Fruit fly (Drosophila melanogaster) whole organism, embryonic: Measurements from ENCODE around the gene CG14079.

ENCODE experiments used
- ATbp ChIP-seq: fragments of 200-800 bp; sonication (Bioruptor generic); optimal IDR thresholded peaks from 2 replicates; lab custom pipeline; 2017; ENCODE audit warnings: missing biosample characterization, mild to moderate bottlenecking, missing genetic modification characterization, missing genetic modification reagents
- Atf6 ChIP-seq: fragments of 200-800 bp; sonication (Bioruptor generic); IDR thresholded peaks from 2 replicates; pipeline ENCODE4 v1.3.6; 2022; ENCODE audit warnings: missing biosample characterization, missing genetic modification characterization
- CG10147 ChIP-seq: fragments of 200-800 bp; sonication (Bioruptor generic); optimal IDR thresholded peaks from 2 replicates; lab custom pipeline; 2019; ENCODE audit warnings: missing biosample characterization, mild to moderate bottlenecking, missing genetic modification characterization, moderate library complexity
- CG10267 ChIP-seq: fragments of 200-800 bp; sonication (Bioruptor generic); optimal IDR thresholded peaks from 2 replicates; lab custom pipeline; 2018; ENCODE audit warnings: missing biosample characterization, mild to moderate bottlenecking, missing genetic modification characterization, moderate library complexity
- CG10274 ChIP-seq: fragments of 200-800 bp; sonication (Bioruptor generic); optimal IDR thresholded peaks from 3 replicates; lab custom pipeline; 2017; ENCODE audit warnings: missing biosample characterization, mild to moderate bottlenecking, missing genetic modification characterization
- CG11695 ChIP-seq: fragments of 200-800 bp; sonication (Bioruptor generic); IDR thresholded peaks from 3 replicates; pipeline ENCODE4 v1.3.6; 2022; ENCODE audit warnings: missing biosample characterization, missing genetic modification characterization
- CG11696 ChIP-seq: fragments of 200-800 bp; sonication (Bioruptor generic); IDR thresholded peaks from 2 replicates; pipeline ENCODE4 v1.3.6; 2022; ENCODE audit warnings: missing biosample characterization, missing genetic modification characterization
- CG12104 ChIP-seq: fragments of 200-800 bp; sonication (Bioruptor generic); optimal IDR thresholded peaks from 3 replicates; lab custom pipeline; 2016; ENCODE audit warnings: missing biosample characterization, missing genetic modification characterization
- CG13296 ChIP-seq: fragments of 200-800 bp; sonication (Bioruptor generic); optimal IDR thresholded peaks from 3 replicates; lab custom pipeline; 2018; ENCODE audit warnings: missing biosample characterization, mild to moderate bottlenecking, missing genetic modification characterization
- CG13424 ChIP-seq: fragments of 200-800 bp; sonication (Bioruptor generic); optimal IDR thresholded peaks from 2 replicates; lab custom pipeline; 2019; ENCODE audit warnings: missing biosample characterization, mild to moderate bottlenecking, missing genetic modification characterization, moderate library complexity
- CG15479 ChIP-seq: fragments of 200-800 bp; sonication (Bioruptor generic); optimal IDR thresholded peaks from 3 replicates; lab custom pipeline; 2019; ENCODE audit warnings: missing biosample characterization, mild to moderate bottlenecking, missing genetic modification characterization, moderate library complexity
- CG1647 ChIP-seq: fragments of 200-800 bp; sonication (Bioruptor generic); optimal IDR thresholded peaks from 3 replicates; lab custom pipeline; 2016; ENCODE audit warnings: missing biosample characterization, missing genetic modification characterization
- CG17186 ChIP-seq: fragments of 200-800 bp; sonication (Bioruptor generic); optimal IDR thresholded peaks from 3 replicates; lab custom pipeline; 2017; ENCODE audit warnings: missing biosample characterization, missing genetic modification reagents, missing genetic modification characterization
- CG17328 ChIP-seq: fragments of 200-800 bp; sonication (Bioruptor generic); IDR thresholded peaks from 2 replicates; pipeline ENCODE4 v1.3.6; 2022; ENCODE audit warnings: missing biosample characterization, missing genetic modification characterization
- CG17612 ChIP-seq: fragments of 200-800 bp; sonication (Bioruptor generic); IDR thresholded peaks from 2 replicates; pipeline ENCODE4 v1.3.6; 2022; ENCODE audit warnings: missing biosample characterization, missing genetic modification characterization
- CG18476 ChIP-seq: fragments of 200-800 bp; sonication (Bioruptor generic); optimal IDR thresholded peaks from 2 replicates; lab custom pipeline; 2016; ENCODE audit warnings: missing biosample characterization, mild to moderate bottlenecking, missing genetic modification characterization
- CG4424 ChIP-seq: fragments of 200-800 bp; sonication (Bioruptor generic); optimal IDR thresholded peaks from 3 replicates; lab custom pipeline; 2016; ENCODE audit warnings: missing biosample characterization, missing genetic modification characterization
- CG6791 ChIP-seq: fragments of 200-800 bp; sonication (Bioruptor generic); IDR thresholded peaks from 3 replicates; pipeline ENCODE4 v1.3.6; 2022; ENCODE audit warnings: missing biosample characterization, missing genetic modification characterization; ENCODE audit not compliant: partially characterized antibody
- CG6813 ChIP-seq: fragments of 200-800 bp; sonication (Bioruptor generic); optimal IDR thresholded peaks from 2 replicates; lab custom pipeline; 2017; ENCODE audit warnings: missing biosample characterization, missing genetic modification characterization, mild to moderate bottlenecking, moderate library complexity, missing genetic modification reagents
- Dll ChIP-seq: fragments of 200-800 bp; sonication (Bioruptor generic); IDR thresholded peaks from 4 replicates; pipeline ENCODE4 v1.3.6; 2022; ENCODE audit warnings: missing biosample characterization, missing genetic modification characterization; ENCODE audit not compliant: partially characterized antibody
- Dp ChIP-seq: fragments of 200-800 bp; sonication (Bioruptor generic); optimal IDR thresholded peaks from 2 replicates; lab custom pipeline; 2018; ENCODE audit warnings: missing biosample characterization, mild to moderate bottlenecking, missing genetic modification characterization, moderate library complexity
- E2f2 ChIP-seq: fragments of 200-800 bp; sonication (Bioruptor generic); IDR thresholded peaks from 2 replicates; pipeline ENCODE4 v1.3.6; 2022; ENCODE audit warnings: missing biosample characterization, missing genetic modification characterization
- Gsc ChIP-seq: fragments of 200-800 bp; sonication (Bioruptor generic); IDR thresholded peaks from 2 replicates; pipeline ENCODE4 v1.3.6; 2022; ENCODE audit warnings: missing biosample characterization, missing genetic modification characterization
- Hr39 ChIP-seq: fragments of >200 bp; optimal IDR thresholded peaks from 2 replicates; lab custom pipeline; 2017
- MTF-1 ChIP-seq: fragments of 200-800 bp; sonication (Bioruptor generic); optimal IDR thresholded peaks from 2 replicates; lab custom pipeline; 2018; ENCODE audit warnings: missing biosample characterization, mild to moderate bottlenecking, missing genetic modification characterization, borderline replicate concordance
- Max ChIP-seq: fragments of 200-800 bp; sonication (Bioruptor generic); optimal IDR thresholded peaks from 2 replicates; lab custom pipeline; 2016; ENCODE audit warnings: missing biosample characterization, mild to moderate bottlenecking, missing genetic modification characterization
- Oaz ChIP-seq: fragments of 200-800 bp; sonication (Bioruptor generic); IDR thresholded peaks from 2 replicates; pipeline ENCODE4 v1.3.6; 2022; ENCODE audit warnings: missing biosample characterization, missing genetic modification characterization
- Oli ChIP-seq: fragments of 200-800 bp; sonication (Bioruptor generic); optimal IDR thresholded peaks from 2 replicates; lab custom pipeline; 2018; ENCODE audit warnings: missing biosample characterization, mild to moderate bottlenecking, missing genetic modification characterization, moderate library complexity
- Pdp1 ChIP-seq, 2 experiments: fragments of 200-800 bp; sonication (Bioruptor generic); optimal IDR thresholded peaks; 3 replicates each; lab custom pipeline; 2016; ENCODE audit warnings: missing biosample characterization in 2 of 2, missing genetic modification characterization in 2 of 2, mild to moderate bottlenecking in 1 of 2, moderate library complexity in 1 of 2
- Six4 ChIP-seq: fragments of 200-800 bp; sonication (Bioruptor generic); optimal IDR thresholded peaks from 2 replicates; lab custom pipeline; 2016; ENCODE audit warnings: missing biosample characterization, missing genetic modification characterization
- ac ChIP-seq: fragments of 200-800 bp; sonication (Bioruptor generic); optimal IDR thresholded peaks from 3 replicates; lab custom pipeline; 2017; ENCODE audit warnings: missing biosample characterization, mild to moderate bottlenecking, missing genetic modification characterization
- cas ChIP-seq: fragments of 200-800 bp; sonication (Bioruptor generic); IDR thresholded peaks from 2 replicates; pipeline ENCODE4 v1.3.6; 2022; ENCODE audit warnings: missing biosample characterization, missing genetic modification characterization
- croc ChIP-seq: fragments of 200-800 bp; sonication (Bioruptor generic); conservative IDR thresholded peaks from 3 replicates; pipeline ENCODE4 v1.3.6; 2022; ENCODE audit warnings: missing biosample characterization, missing genetic modification characterization
- crp ChIP-seq, 2 experiments: fragments of 200-800 bp; sonication (Bioruptor generic); optimal IDR thresholded peaks; 2 replicates in 1 of 2; 3 replicates in 1 of 2; lab custom pipeline; 2017; ENCODE audit warnings: missing biosample characterization in 2 of 2, missing genetic modification characterization in 2 of 2, mild to moderate bottlenecking in 1 of 2, moderate library complexity in 1 of 2
- dan ChIP-seq: fragments of 200-800 bp; sonication (Bioruptor generic); IDR thresholded peaks from 2 replicates; pipeline ENCODE4 v1.3.6; 2022; ENCODE audit warnings: missing biosample characterization, missing genetic modification characterization
- dimm ChIP-seq: fragments of 200-800 bp; sonication (Bioruptor generic); IDR thresholded peaks from 2 replicates; pipeline ENCODE4 v1.3.6; 2022; ENCODE audit warnings: missing biosample characterization, missing genetic modification characterization
- fd3F ChIP-seq: fragments of 200-800 bp; sonication (Bioruptor generic); optimal IDR thresholded peaks from 2 replicates; lab custom pipeline; 2018; ENCODE audit warnings: missing biosample characterization, mild to moderate bottlenecking, missing genetic modification characterization, moderate library complexity
- gcm ChIP-seq: fragments of 200-800 bp; sonication (Bioruptor generic); optimal IDR thresholded peaks from 2 replicates; lab custom pipeline; 2019; ENCODE audit warnings: missing biosample characterization, mild to moderate bottlenecking, missing genetic modification characterization, moderate library complexity
- hb ChIP-seq: fragments of 200-800 bp; sonication (Bioruptor generic); IDR thresholded peaks from 3 replicates; pipeline ENCODE4 v1.3.6; 2022; ENCODE audit warnings: missing biosample characterization, missing genetic modification characterization; ENCODE audit not compliant: partially characterized antibody
- ind ChIP-seq: fragments of 200-800 bp; sonication (Bioruptor generic); optimal IDR thresholded peaks from 3 replicates; lab custom pipeline; 2016; ENCODE audit warnings: missing biosample characterization, missing genetic modification characterization
- maf-S ChIP-seq: fragments of 200-800 bp; sonication (Bioruptor generic); optimal IDR thresholded peaks from 2 replicates; lab custom pipeline; 2016; ENCODE audit warnings: missing biosample characterization, missing genetic modification characterization
- mld ChIP-seq: fragments of 200-800 bp; sonication (Bioruptor generic); IDR thresholded peaks from 3 replicates; pipeline ENCODE4 v1.3.6; 2022; ENCODE audit warnings: missing biosample characterization, missing genetic modification characterization; ENCODE audit not compliant: partially characterized antibody
- sd ChIP-seq: fragments of 200-800 bp; sonication (Bioruptor generic); optimal IDR thresholded peaks from 3 replicates; lab custom pipeline; 2018; ENCODE audit warnings: missing biosample characterization, mild to moderate bottlenecking, missing genetic modification characterization, moderate library complexity
- sna ChIP-seq: fragments of 200-800 bp; sonication (Bioruptor generic); IDR thresholded peaks from 2 replicates; pipeline ENCODE4 v1.3.6; 2022; ENCODE audit warnings: missing biosample characterization, missing genetic modification characterization; ENCODE audit not compliant: partially characterized antibody
- tgo ChIP-seq: fragments of 200-800 bp; sonication (Bioruptor generic); IDR thresholded peaks from 3 replicates; pipeline ENCODE4 v1.3.6; 2022; ENCODE audit warnings: missing biosample characterization, missing genetic modification characterization
- zen2 ChIP-seq: fragments of 200-800 bp; sonication (Bioruptor generic); IDR thresholded peaks from 3 replicates; pipeline ENCODE4 v1.3.6; 2022; ENCODE audit warnings: missing biosample characterization, missing genetic modification characterization; ENCODE audit not compliant: partially characterized antibody
- zfh1 ChIP-seq: fragments of 200-800 bp; sonication (Bioruptor generic); IDR thresholded peaks from 3 replicates; pipeline ENCODE4 v1.3.6; 2022; ENCODE audit warnings: missing biosample characterization, missing genetic modification characterization

CG14079 gene

DNA sequence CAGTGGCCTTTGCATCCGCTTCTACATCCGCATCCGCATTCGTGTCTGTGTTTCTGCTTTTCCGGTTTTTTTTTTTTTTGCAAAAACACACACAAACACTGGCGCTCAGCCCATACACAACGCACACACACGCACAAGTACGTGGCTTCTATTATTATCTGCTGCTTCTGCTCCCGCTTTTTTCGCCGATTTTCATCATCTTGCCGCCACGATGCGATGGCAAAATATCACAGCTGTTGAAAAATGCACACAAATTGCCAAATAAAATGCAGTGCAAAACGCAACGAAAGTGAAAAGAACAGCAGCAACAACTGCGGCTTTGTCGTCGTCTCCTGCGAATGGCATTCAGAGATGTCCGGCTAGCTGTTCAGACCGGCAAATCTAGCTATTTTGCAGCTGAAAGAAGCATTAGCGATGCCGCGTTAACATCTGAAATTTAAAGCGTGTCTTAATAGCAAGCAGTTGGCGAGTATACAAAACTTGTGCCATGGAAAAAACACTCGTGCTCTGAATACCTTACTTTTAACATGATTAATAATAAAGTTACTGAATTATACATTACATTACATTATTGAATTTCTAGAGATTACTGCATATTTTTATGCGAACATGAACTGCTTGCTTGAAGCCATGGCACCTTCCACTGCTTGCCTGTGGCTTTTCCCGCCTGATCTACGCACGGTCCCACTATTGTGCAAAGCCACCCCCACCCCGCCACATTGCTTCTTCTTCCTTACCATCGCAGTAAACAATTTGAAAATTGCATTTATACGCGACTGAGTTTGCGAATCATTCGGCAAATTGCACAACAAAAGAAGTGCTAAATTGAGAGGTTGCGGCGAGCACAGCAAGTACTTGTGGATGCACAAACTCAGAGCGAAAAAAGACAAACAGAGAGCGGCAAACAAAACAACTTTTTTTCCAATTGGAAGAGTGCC lies 35.1 kb upstream of the CG14079 start, which contains the start of the genes Ugt316A1 and Sfxn2 (continued):
- no peak for TF ChIP-seq Gsc
- TF ChIP-seq CG17612 (GFP tag; lab: Robert Waterston, UW) = no peak
- no peak for TF ChIP-seq hb (GFP tag; lab: Robert Waterston, UW)
- TF ChIP-seq Dll (GFP tag; lab: Robert Waterston, UW) = no peak
- no peak for TF ChIP-seq sna
- no peak for TF ChIP-seq croc (GFP tag; lab: Robert Waterston, UW)
- no peak for TF ChIP-seq Oaz
- TF ChIP-seq ATbp = no peak
- no peak for TF ChIP-seq CG12104 (GFP tag; lab: Kevin White, UChicago)
- no peak for TF ChIP-seq CG18476
- no peak for TF ChIP-seq dimm (GFP tag; lab: Robert Waterston, UW)
- TF ChIP-seq ac (GFP tag; lab: Kevin White, UChicago) = no peak
- 0 out of 3 replicates have a peak, but pooled peaks have one; percentile 10 for TF ChIP-seq CG6791 (GFP tag; lab: Robert Waterston, UW)
- peak; percentile 54 for TF ChIP-seq CG13424 (tag; lab: Kevin White, UChicago)
- no peak for TF ChIP-seq CG11696 (GFP tag; lab: Robert Waterston, UW)
- peak; percentile 2 for TF ChIP-seq Oli (tag; lab: Kevin White, UChicago)
- peak; percentile 64; the same call in 1 of the 2 replicates for TF ChIP-seq E2f2 (GFP tag; lab: Robert Waterston, UW)
- TF ChIP-seq CG4424 (GFP tag; lab: Kevin White, UChicago) = peak; percentile 39
- TF ChIP-seq Dp (GFP tag; lab: Kevin White, UChicago) = peak; percentile 63
- peak; percentile 42 for TF ChIP-seq ind (GFP tag; lab: Kevin White, UChicago)
- 0 out of 3 replicates have a peak, but pooled peaks have one; percentile 22 for TF ChIP-seq CG11695 (GFP tag; lab: Robert Waterston, UW)
- TF ChIP-seq cas (GFP tag; lab: Robert Waterston, UW) = no peak
- peak; percentile 6 to 19 for TF ChIP-seq Pdp1 (GFP tag; optimal IDR thresholded peaks at IDR 0.05; lab: Kevin White, UChicago)
- no peak for TF ChIP-seq zfh1 (GFP tag; lab: Robert Waterston, UW)
- no peak for TF ChIP-seq mld (GFP tag; lab: Robert Waterston, UW)
- no peak for TF ChIP-seq CG13296 (GFP tag; lab: Kevin White, UChicago)
- TF ChIP-seq MTF-1 (GFP tag; lab: Kevin White, UChicago) = no peak
- no peak for TF ChIP-seq Atf6 (GFP tag; lab: Robert Waterston, UW)
- TF ChIP-seq Six4 (GFP tag; lab: Kevin White, UChicago) = no peak
- TF ChIP-seq Hr39 (lab: Kevin White, UChicago) = no peak
- TF ChIP-seq CG10267 (tag; lab: Kevin White, UChicago) = peak; percentile 58
- peak; percentile 16 for TF ChIP-seq gcm
- TF ChIP-seq sd (tag; lab: Kevin White, UChicago) = peak; percentile 55
- peak; percentile 39 for TF ChIP-seq CG10147 (GFP tag; lab: Kevin White, UChicago)
- peak; percentile 12 for TF ChIP-seq CG6813 (GFP tag; lab: Kevin White, UChicago)
- peak; percentile 33 for TF ChIP-seq CG17186 (GFP tag; lab: Kevin White, UChicago)
- TF ChIP-seq CG17328 (GFP tag; lab: Robert Waterston, UW) = peak; percentile 41; the same call in 1 of the 2 replicates
- no peak for TF ChIP-seq CG10274 (GFP tag; lab: Kevin White, UChicago)
- no peak for TF ChIP-seq dan
- TF ChIP-seq maf-S (GFP tag; lab: Kevin White, UChicago) = no peak
- TF ChIP-seq crp (GFP tag; optimal IDR thresholded peaks at IDR 0.05; lab: Kevin White, UChicago) = peak in 1 of 2 experiments; percentile 62
- TF ChIP-seq CG1647 = peak; percentile 21
- peak; percentile 93 for TF ChIP-seq CG15479 (GFP tag; lab: Kevin White, UChicago)
- peak; percentile 68 for TF ChIP-seq Max (GFP tag; lab: Kevin White, UChicago)
- peak; percentile 14; the same call in 1 of the 3 replicates for TF ChIP-seq tgo (GFP tag; lab: Robert Waterston, UW)
- TF ChIP-seq fd3F (GFP tag; lab: Kevin White, UChicago) = peak; percentile 10
- TF ChIP-seq zen2 (GFP tag; lab: Robert Waterston, UW) = no peak
